Fruit fly (Drosophila melanogaster) whole organism, embryonic: ENCODE measurements around the gene QC.

Source experiments
- BEAF-32 ChIP-seq: fragments of 200-800 bp; sonication (Bioruptor generic); optimal IDR thresholded peaks from 3 replicates; lab custom pipeline; 2017; ENCODE audit warnings: missing biosample characterization, missing genetic modification characterization, mild to moderate bottlenecking, moderate library complexity, missing genetic modification reagents
- Bdp1 ChIP-seq: fragments of 200-800 bp; sonication (Bioruptor generic); optimal IDR thresholded peaks from 3 replicates; lab custom pipeline; 2016; ENCODE audit warnings: missing biosample characterization, missing genetic modification characterization
- CG10462 ChIP-seq: fragments of 200-800 bp; sonication (Bioruptor generic); optimal IDR thresholded peaks from 2 replicates; lab custom pipeline; 2016; ENCODE audit warnings: missing biosample characterization, missing genetic modification characterization
- CG11560 ChIP-seq: fragments of 200-800 bp; sonication (Bioruptor generic); IDR thresholded peaks from 3 replicates; pipeline ENCODE4 v1.3.6; 2022; ENCODE audit warnings: missing biosample characterization, missing genetic modification characterization
- CG13424 ChIP-seq: fragments of 200-800 bp; sonication (Bioruptor generic); optimal IDR thresholded peaks from 2 replicates; lab custom pipeline; 2019; ENCODE audit warnings: missing biosample characterization, mild to moderate bottlenecking, missing genetic modification characterization, moderate library complexity
- CG15011 ChIP-seq: fragments of 200-800 bp; sonication (Bioruptor generic); optimal IDR thresholded peaks from 3 replicates; lab custom pipeline; 2018; ENCODE audit warnings: missing biosample characterization, mild to moderate bottlenecking, missing genetic modification characterization
- CG17802 ChIP-seq: fragments of 200-800 bp; sonication (Bioruptor generic); optimal IDR thresholded peaks from 2 replicates; lab custom pipeline; 2018; ENCODE audit warnings: missing biosample characterization, mild to moderate bottlenecking, missing genetic modification characterization, moderate library complexity
- CG18262 ChIP-seq: fragments of 200-800 bp; optimal IDR thresholded peaks from 3 replicates; lab custom pipeline; 2019; ENCODE audit warnings: missing biosample characterization, mild to moderate bottlenecking, missing genetic modification characterization, moderate library complexity
- CG2875 ChIP-seq: fragments of 200-800 bp; sonication (Bioruptor generic); optimal IDR thresholded peaks from 2 replicates; lab custom pipeline; 2017; ENCODE audit warnings: missing biosample characterization, mild to moderate bottlenecking, missing genetic modification characterization, missing genetic modification reagents
- CG3847 ChIP-seq: fragments of 200-800 bp; sonication (Bioruptor generic); IDR thresholded peaks from 2 replicates; pipeline ENCODE4 v1.3.6; 2022; ENCODE audit warnings: missing biosample characterization, missing genetic modification characterization
- CG4282 ChIP-seq: fragments of 200-800 bp; sonication (Bioruptor generic); optimal IDR thresholded peaks from 2 replicates; lab custom pipeline; 2016; ENCODE audit warnings: missing biosample characterization, missing genetic modification characterization
- CG43689 ChIP-seq: fragments of 200-800 bp; sonication (Bioruptor generic); IDR thresholded peaks from 2 replicates; pipeline ENCODE4 v1.3.6; 2022; ENCODE audit warnings: missing biosample characterization, missing genetic modification characterization
- CG4707 ChIP-seq: fragments of 200-800 bp; sonication (Bioruptor generic); optimal IDR thresholded peaks from 2 replicates; lab custom pipeline; 2018; ENCODE audit warnings: missing biosample characterization, mild to moderate bottlenecking, missing genetic modification characterization, moderate library complexity
- CG7372 ChIP-seq: fragments of 200-800 bp; sonication (Bioruptor generic); IDR thresholded peaks from 2 replicates; pipeline ENCODE4 v1.3.6; 2022; ENCODE audit warnings: missing biosample characterization, missing genetic modification characterization
- CG7839 ChIP-seq: fragments of 200-800 bp; sonication (Bioruptor generic); optimal IDR thresholded peaks from 3 replicates; lab custom pipeline; 2018; ENCODE audit warnings: missing biosample characterization, mild to moderate bottlenecking, missing genetic modification characterization, moderate library complexity
- CG8089 ChIP-seq: fragments of 200-800 bp; sonication (Bioruptor generic); optimal IDR thresholded peaks from 3 replicates; lab custom pipeline; 2016; ENCODE audit warnings: missing biosample characterization, missing genetic modification characterization
- CG8359 ChIP-seq: fragments of 200-800 bp; sonication (Bioruptor generic); optimal IDR thresholded peaks from 2 replicates; lab custom pipeline; 2017; ENCODE audit warnings: missing biosample characterization, mild to moderate bottlenecking, missing genetic modification characterization, borderline replicate concordance
- CkIIα-i1 ChIP-seq: fragments of 200-800 bp; sonication (Bioruptor generic); IDR thresholded peaks from 2 replicates; pipeline ENCODE4 v1.3.6; 2022; ENCODE audit warnings: missing biosample characterization, missing genetic modification characterization
- Eip74EF ChIP-seq, 2 experiments: fragments of 200-800 bp in 1 of 2; fragments of >200 bp in 1 of 2; sonication (Bioruptor generic) in 1 of 2; optimal IDR thresholded peaks; 2 replicates each; lab custom pipeline; 2017 to 2019; ENCODE audit warnings: missing biosample characterization in 2 of 2, missing genetic modification characterization in 2 of 2, mild to moderate bottlenecking in 1 of 2, moderate library complexity in 1 of 2
- Fer2 ChIP-seq: fragments of 200-800 bp; sonication (Bioruptor generic); optimal IDR thresholded peaks from 2 replicates; lab custom pipeline; 2018; ENCODE audit warnings: missing biosample characterization, mild to moderate bottlenecking, missing genetic modification characterization, moderate library complexity
- Gug ChIP-seq: fragments of 200-800 bp; sonication (Bioruptor generic); IDR thresholded peaks from 4 replicates; pipeline ENCODE4 v1.3.6; 2022; ENCODE audit warnings: missing biosample characterization, missing genetic modification characterization
- HLHmδ ChIP-seq: fragments of 200-800 bp; sonication (Bioruptor generic); optimal IDR thresholded peaks from 2 replicates; lab custom pipeline; 2018; ENCODE audit warnings: missing biosample characterization, mild to moderate bottlenecking, missing genetic modification characterization, moderate library complexity
- Meics ChIP-seq: fragments of 200-800 bp; sonication (Bioruptor generic); optimal IDR thresholded peaks from 2 replicates; lab custom pipeline; 2017; ENCODE audit warnings: missing biosample characterization, mild to moderate bottlenecking, missing genetic modification characterization
- NC2β ChIP-seq: fragments of 200-800 bp; sonication (Bioruptor generic); optimal IDR thresholded peaks from 2 replicates; lab custom pipeline; 2016; ENCODE audit warnings: missing biosample characterization, missing genetic modification characterization
- NFAT ChIP-seq: fragments of 200-800 bp; sonication (Bioruptor generic); IDR thresholded peaks from 2 replicates; pipeline ENCODE4 v1.3.6; 2022; ENCODE audit warnings: missing biosample characterization, missing genetic modification characterization
- NK7.1 ChIP-seq: fragments of 200-800 bp; sonication (Bioruptor generic); optimal IDR thresholded peaks from 3 replicates; lab custom pipeline; 2016; ENCODE audit warnings: missing biosample characterization, missing genetic modification characterization
- NfI ChIP-seq: fragments of 200-800 bp; sonication (Bioruptor generic); optimal IDR thresholded peaks from 3 replicates; lab custom pipeline; 2018; ENCODE audit warnings: missing biosample characterization, mild to moderate bottlenecking, missing genetic modification characterization, moderate library complexity
- Sin3A ChIP-seq: fragments of >200 bp; optimal IDR thresholded peaks from 2 replicates; lab custom pipeline; 2018
- Tbp ChIP-seq: fragments of >200 bp; optimal IDR thresholded peaks from 2 replicates; lab custom pipeline; 2018; ENCODE audit warnings: missing biosample characterization, missing genetic modification characterization
- ap ChIP-seq: fragments of 200-800 bp; sonication (Bioruptor generic); IDR thresholded peaks from 2 replicates; pipeline ENCODE4 v1.3.6; 2022; ENCODE audit warnings: missing biosample characterization, missing genetic modification characterization
- chm ChIP-seq: fragments of 200-800 bp; sonication (Bioruptor generic); IDR thresholded peaks from 2 replicates; pipeline ENCODE4 v1.3.6; 2022; ENCODE audit warnings: missing biosample characterization, missing genetic modification characterization
- corto ChIP-seq: fragments of 200-800 bp; sonication (Bioruptor generic); optimal IDR thresholded peaks from 2 replicates; lab custom pipeline; 2016; ENCODE audit warnings: missing biosample characterization, mild to moderate bottlenecking, missing genetic modification characterization, moderate library complexity
- dimm ChIP-seq: fragments of 200-800 bp; sonication (Bioruptor generic); IDR thresholded peaks from 2 replicates; pipeline ENCODE4 v1.3.6; 2022; ENCODE audit warnings: missing biosample characterization, missing genetic modification characterization
- dmrt11E ChIP-seq: fragments of 200-800 bp; sonication (Bioruptor generic); optimal IDR thresholded peaks from 3 replicates; lab custom pipeline; 2018; ENCODE audit warnings: missing biosample characterization, mild to moderate bottlenecking, missing genetic modification characterization, moderate library complexity
- ewg ChIP-seq: fragments of 200-800 bp; sonication (Bioruptor generic); optimal IDR thresholded peaks from 3 replicates; lab custom pipeline; 2017; ENCODE audit warnings: mild to moderate bottlenecking, missing biosample characterization, missing genetic modification reagents, missing genetic modification characterization
- gfzf ChIP-seq: fragments of 200-800 bp; sonication (Bioruptor generic); optimal IDR thresholded peaks from 2 replicates; lab custom pipeline; 2016; ENCODE audit warnings: missing biosample characterization, mild to moderate bottlenecking, missing genetic modification characterization, moderate library complexity
- gro ChIP-seq: fragments of 200-800 bp; sonication (Bioruptor generic); optimal IDR thresholded peaks from 2 replicates; lab custom pipeline; 2016; ENCODE audit warnings: missing biosample characterization, missing genetic modification characterization
- h ChIP-seq: fragments of >200 bp; optimal IDR thresholded peaks from 2 replicates; lab custom pipeline; 2017
- her ChIP-seq: fragments of 200-800 bp; sonication (Bioruptor generic); optimal IDR thresholded peaks from 2 replicates; lab custom pipeline; 2016; ENCODE audit warnings: missing biosample characterization, missing genetic modification characterization
- nau ChIP-seq: fragments of 200-800 bp; sonication (Bioruptor generic); optimal IDR thresholded peaks from 3 replicates; lab custom pipeline; 2017; ENCODE audit warnings: missing biosample characterization, mild to moderate bottlenecking, missing genetic modification characterization, missing genetic modification reagents
- nerfin-2 ChIP-seq: fragments of 200-800 bp; sonication (Bioruptor generic); IDR thresholded peaks from 2 replicates; pipeline ENCODE4 v1.3.6; 2022; ENCODE audit warnings: missing biosample characterization, missing genetic modification characterization; ENCODE audit not compliant: partially characterized antibody
- odd ChIP-seq: fragments of 200-800 bp; sonication (Bioruptor generic); optimal IDR thresholded peaks from 2 replicates; lab custom pipeline; 2017; ENCODE audit warnings: missing biosample characterization, mild to moderate bottlenecking, missing genetic modification characterization
- pan ChIP-seq, 4 experiments: fragments of >200 bp in 3 of 4; fragments of 200-800 bp in 1 of 4; sonication (Bioruptor generic) in 1 of 4; optimal IDR thresholded peaks in 3 of 4; IDR thresholded peaks in 1 of 4; 2 replicates each; pipeline versions ENCODE4 v1.3.6 to Lab custom; 2017 to 2022; ENCODE audit warnings: missing biosample characterization in 2 of 4, missing genetic modification characterization in 2 of 4, mixed read lengths in 1 of 4
- pb ChIP-seq: fragments of 200-800 bp; sonication (Bioruptor generic); optimal IDR thresholded peaks from 3 replicates; lab custom pipeline; 2016; ENCODE audit warnings: missing biosample characterization, missing genetic modification characterization
- peb ChIP-seq: fragments of 200-800 bp; sonication (Bioruptor generic); IDR thresholded peaks from 2 replicates; pipeline ENCODE4 v1.3.6; 2022; ENCODE audit warnings: missing biosample characterization, missing genetic modification characterization
- phol ChIP-seq: fragments of 200-800 bp; sonication (Bioruptor generic); optimal IDR thresholded peaks from 3 replicates; lab custom pipeline; 2018; ENCODE audit warnings: missing biosample characterization, mild to moderate bottlenecking, missing genetic modification characterization, moderate library complexity
- scrt ChIP-seq: fragments of 200-800 bp; sonication (Bioruptor generic); optimal IDR thresholded peaks from 2 replicates; lab custom pipeline; 2018; ENCODE audit warnings: missing biosample characterization, mild to moderate bottlenecking, missing genetic modification characterization, moderate library complexity
- stwl ChIP-seq: fragments of 200-800 bp; sonication (Bioruptor generic); optimal IDR thresholded peaks from 3 replicates; lab custom pipeline; 2018; ENCODE audit warnings: missing biosample characterization, mild to moderate bottlenecking, missing genetic modification characterization, moderate library complexity
- wdn ChIP-seq: fragments of 200-800 bp; sonication (Bioruptor generic); IDR thresholded peaks from 2 replicates; pipeline ENCODE4 v1.3.6; 2022; ENCODE audit warnings: missing biosample characterization, missing genetic modification characterization
- zfh1 ChIP-seq: fragments of 200-800 bp; sonication (Bioruptor generic); IDR thresholded peaks from 3 replicates; pipeline ENCODE4 v1.3.6; 2022; ENCODE audit warnings: missing biosample characterization, missing genetic modification characterization

QC gene

dm6 chr3L:5869614-5870204 lies 32.5 kb downstream of the QC start (continued):
- TF ChIP-seq scrt (peak; percentile 34), CG4707 (GFP tag; lab: Kevin White, UChicago) (no peak), dimm (GFP tag; lab: Robert Waterston, UW) (no peak), Bdp1 (peak; percentile 95), h (lab: Kevin White, UChicago) (no peak), Meics (GFP tag; lab: Kevin White, UChicago) (peak; percentile 74), pan (optimal IDR thresholded peaks at IDR 0.05; lab: Kevin White, UChicago) (no peak), pan (GFP tag; optimal IDR thresholded peaks at IDR 0.05 in 1 of 2, IDR thresholded peaks at IDR 0.05 in 1 of 2) (peak in 1 of 2 experiments; percentile 75), NFAT (peak; percentile 91), chm (GFP tag; lab: Robert Waterston, UW) (peak; percentile 74), phol (tag; lab: Kevin White, UChicago) (peak; percentile 68), pb (peak; percentile 63), stwl (peak; percentile 79), CG8089 (GFP tag; lab: Kevin White, UChicago) (no peak), CG3847 (GFP tag; lab: Robert Waterston, UW) (peak; percentile 72), dmrt11E (tag; lab: Kevin White, UChicago) (peak; percentile 54), BEAF-32 (no peak), NC2β (GFP tag; lab: Kevin White, UChicago) (peak; percentile 60), gro (GFP tag; lab: Kevin White, UChicago) (no peak), CG10462 (GFP tag; lab: Kevin White, UChicago) (no peak), CG43689 (GFP tag; lab: Robert Waterston, UW) (no peak), CkIIα-i1 (GFP tag; lab: Robert Waterston, UW) (no peak), peb (peak; percentile 65), nerfin-2 (GFP tag; lab: Robert Waterston, UW) (no peak), NK7.1 (GFP tag; lab: Kevin White, UChicago) (peak; percentile 39), Gug (GFP tag; lab: Robert Waterston, UW) (peak; percentile 76), CG13424 (tag; lab: Kevin White, UChicago) (peak; percentile 51), HLHmδ (GFP tag; lab: Kevin White, UChicago) (peak; percentile 27), Fer2 (tag; lab: Kevin White, UChicago) (peak; percentile 33), Tbp (GFP tag; lab: Kevin White, UChicago) (no peak), ap (peak; percentile 52), corto (GFP tag; lab: Kevin White, UChicago) (no peak), CG7839 (tag; lab: Kevin White, UChicago) (peak; percentile 74), CG18262 (peak; percentile 51), her (GFP tag; lab: Kevin White, UChicago) (no peak), CG17802 (peak; percentile 43), nau (no peak), zfh1 (peak; percentile 84; the same call in 2 of the 3 replicates), CG15011 (GFP tag; lab: Kevin White, UChicago) (no peak), Sin3A (lab: Kevin White, UChicago) (no peak), ewg (GFP tag; lab: Kevin White, UChicago) (peak; percentile 34), CG7372 (GFP tag; lab: Robert Waterston, UW) (peak; percentile 75), odd (no peak), NfI (GFP tag; lab: Kevin White, UChicago) (peak; percentile 69), CG8359 (GFP tag; lab: Kevin White, UChicago) (no peak), CG11560 (peak; percentile 69; the same call in 2 of the 3 replicates), wdn (GFP tag; lab: Robert Waterston, UW) (peak; percentile 63), CG4282 (no peak), gfzf (GFP tag; lab: Kevin White, UChicago) (peak; percentile 4), CG2875 (GFP tag; lab: Kevin White, UChicago) (no peak), Eip74EF (GFP tag; optimal IDR thresholded peaks at IDR 0.05; lab: Kevin White, UChicago) (peak in 1 of 2 experiments; percentile 34)
